Worm (Caenorhabditis elegans) whole organism, young adult: ENCODE results near the gene F54D5.4.

Source experiments
- T26A5.8 ChIP-seq: sonication (generic microtip); optimal IDR thresholded peaks from 2 replicates; lab custom pipeline; 2016; ENCODE audit warnings: missing genetic modification characterization, missing compliant biosample characterization
- aptf-2 ChIP-seq: fragments of 200-800 bp; sonication (Bioruptor generic); conservative IDR thresholded peaks from 2 replicates; pipeline ENCODE4 v1.3.6; 2022; ENCODE audit warnings: missing genetic modification reagents, missing genetic modification characterization, missing compliant biosample characterization
- bed-1 ChIP-seq: fragments of 200-800 bp; sonication (Bioruptor generic); IDR thresholded peaks from 2 replicates; pipeline ENCODE4 v1.3.6; 2022; ENCODE audit warnings: missing genetic modification reagents, missing genetic modification characterization, missing compliant biosample characterization
- ceh-27 ChIP-seq: fragments of 200-800 bp; sonication (Bioruptor generic); optimal IDR thresholded peaks from 2 replicates; lab custom pipeline; 2018; ENCODE audit warnings: mild to moderate bottlenecking, missing genetic modification characterization, moderate library complexity, missing compliant biosample characterization
- ceh-40 ChIP-seq: fragments of 200-800 bp; sonication (Bioruptor generic); IDR thresholded peaks from 2 replicates; pipeline ENCODE4 v1.3.6; 2022; ENCODE audit warnings: missing genetic modification characterization, missing compliant biosample characterization
- die-1 ChIP-seq: sonication (generic microtip); optimal IDR thresholded peaks from 2 replicates; lab custom pipeline; 2016; ENCODE audit warnings: missing genotype, mild to moderate bottlenecking, missing genetic modification characterization, missing compliant biosample characterization
- ekl-4 ChIP-seq: fragments of 200-800 bp; sonication (Bioruptor generic); IDR thresholded peaks from 2 replicates; pipeline ENCODE4 v1.3.6; 2022; ENCODE audit warnings: missing genetic modification reagents, missing genetic modification characterization, missing compliant biosample characterization
- him-1 ChIP-seq: sonication (generic microtip); optimal IDR thresholded peaks from 2 replicates; lab custom pipeline; 2016; ENCODE audit warnings: missing genotype, missing genetic modification reagents, missing genetic modification characterization, missing compliant biosample characterization
- hlh-12 ChIP-seq: sonication (generic microtip); optimal IDR thresholded peaks from 2 replicates; lab custom pipeline; 2016; ENCODE audit warnings: missing genetic modification characterization, missing compliant biosample characterization
- mxl-1 ChIP-seq: sonication (generic microtip); optimal IDR thresholded peaks from 2 replicates; lab custom pipeline; 2016; ENCODE audit warnings: missing genetic modification characterization, missing compliant biosample characterization
- unc-62 ChIP-seq: fragments of 150-350 bp; optimal IDR thresholded peaks from 2 replicates; lab custom pipeline; 2014; ENCODE audit warnings: missing biosample characterization, missing genetic modification reagents, missing genetic modification characterization

- no peak for TF ChIP-seq ceh-27 (GFP tag; lab: Kevin White, UChicago)
- no peak for TF ChIP-seq bed-1 (GFP tag; lab: Robert Waterston, UW)
- TF ChIP-seq him-1 (tag; lab: Kevin White, UChicago): no peak
- no peak for TF ChIP-seq hlh-12
- no peak for TF ChIP-seq T26A5.8
- TF ChIP-seq mxl-1 (tag; lab: Kevin White, UChicago): no peak
- no peak for TF ChIP-seq ceh-40 (GFP tag; lab: Robert Waterston, UW)
- no peak for TF ChIP-seq unc-62 (GFP tag; lab: Kevin White, UChicago)
- TF ChIP-seq die-1 (tag; lab: Kevin White, UChicago): no peak
- TF ChIP-seq ekl-4 (GFP tag; lab: Robert Waterston, UW): no peak
- no peak for TF ChIP-seq aptf-2 (GFP tag; lab: Robert Waterston, UW)
Observed at ce11 chrII:11614103-11614857, 44.7 kb downstream of the F54D5.4 start.
